Worm (Caenorhabditis elegans) whole organism, L4 larva: Measurements from ENCODE around the gene ddi-1.
A peak's percentile ranks its signal among the peaks of the same experiment; 100 is the strongest.

Experiments used
- aha-1 ChIP-seq: fragments of 150-350 bp; peaks from one replicate; lab custom pipeline; 2014; ENCODE audit warnings: missing biosample characterization, missing genetic modification characterization
- ceh-28 ChIP-seq: fragments of 150-350 bp; optimal IDR thresholded peaks from 2 replicates; lab custom pipeline; 2014; ENCODE audit warnings: missing biosample characterization, missing genetic modification reagents, missing genetic modification characterization
- dpl-1 ChIP-seq: fragments of 150-350 bp; optimal IDR thresholded peaks from 2 replicates; lab custom pipeline; 2014; ENCODE audit warnings: missing biosample characterization, missing genetic modification reagents, missing genetic modification characterization
- lir-3 ChIP-seq: sonication (generic microtip); optimal IDR thresholded peaks from 2 replicates; lab custom pipeline; 2016; ENCODE audit warnings: mild to moderate bottlenecking, missing genetic modification characterization, missing compliant biosample characterization
- nhr-11 ChIP-seq: fragments of 150-350 bp; optimal IDR thresholded peaks from 2 replicates; lab custom pipeline; 2014; ENCODE audit warnings: missing biosample characterization, missing genetic modification characterization

- no peak for TF ChIP-seq lir-3
- no peak for TF ChIP-seq ceh-28 (tag; lab: Kevin White, UChicago)
- peak; percentile 94 for TF ChIP-seq dpl-1 (GFP tag; lab: Kevin White, UChicago)
- no peak for TF ChIP-seq nhr-11
- no peak for TF ChIP-seq aha-1
These were observed 25.9 kb downstream of the ddi-1 start, which contains the start of gene fan-1 for ce11 chrIV:6548609-6549008.
